Worm (Caenorhabditis elegans): ENCODE measurements around the gene C34C12.8.

The C34C12.8 gene

ce11 chrIII:3425438-3425837 lies 34.8 kb upstream of the C34C12.8 start, which contains the start of gene metl-18:
metl-18 (plus strand) TSS chrIII:3425738.
- TF ChIP-seq nhr-10 (tag; optimal IDR thresholded peaks at IDR 0.05) (no peak), elt-3 (tag; optimal IDR thresholded peaks at IDR 0.05) (no peak), lin-13 (GFP tag; optimal IDR thresholded peaks at IDR 0.05) (no peak), ztf-1 (GFP tag; conservative IDR thresholded peaks at IDR 0.05) (no peak), mab-5 (tag; optimal IDR thresholded peaks at IDR 0.05) (no peak), nhr-25 (tag; optimal IDR thresholded peaks at IDR 0.05) (no peak), sem-4 (tag; optimal IDR thresholded peaks at IDR 0.05) (no peak), aly-2 (tag; optimal IDR thresholded peaks at IDR 0.05) (no peak), sma-3 (GFP tag; optimal IDR thresholded peaks at IDR 0.05) (no peak), nhr-129 (tag; optimal IDR thresholded peaks at IDR 0.05) (no peak), nhr-77 (tag; optimal IDR thresholded peaks at IDR 0.05) (no peak), fos-1 (tag; optimal IDR thresholded peaks at IDR 0.05) (no peak), sma-9 (GFP tag; optimal IDR thresholded peaks at IDR 0.05) (no peak), sma-9 (tag; optimal IDR thresholded peaks at IDR 0.05) (no peak), unc-55 (GFP tag; optimal IDR thresholded peaks at IDR 0.05) (no peak), mbf-1 (tag; optimal IDR thresholded peaks at IDR 0.05) (no peak), nhr-12 (tag; optimal IDR thresholded peaks at IDR 0.05) (no peak), R02D3.7 (tag; optimal IDR thresholded peaks at IDR 0.05) (no peak), ztf-11 (tag; optimal IDR thresholded peaks at IDR 0.05) (no peak)

ce11 chrIII:3426741-3427140 lies 33.5 kb upstream of the C34C12.8 start:
- TF ChIP-seq lin-11 (tag; optimal IDR thresholded peaks at IDR 0.05) (no peak), ceh-16 (tag; optimal IDR thresholded peaks at IDR 0.05) (no peak), nhr-25 (tag; optimal IDR thresholded peaks at IDR 0.05) (no peak), ztf-1 (GFP tag; conservative IDR thresholded peaks at IDR 0.05) (no peak), mab-5 (tag; optimal IDR thresholded peaks at IDR 0.05) (no peak), nhr-77 (tag; optimal IDR thresholded peaks at IDR 0.05) (no peak), F13H6.1 (tag; optimal IDR thresholded peaks at IDR 0.05) (no peak), snpc-4 (tag; optimal IDR thresholded peaks at IDR 0.05) (no peak), elt-3 (tag; optimal IDR thresholded peaks at IDR 0.05) (no peak), ztf-4 (tag; optimal IDR thresholded peaks at IDR 0.05) (no peak)

ce11 chrIII:3428574-3428973 lies 31.6 kb upstream of the C34C12.8 start:
- TF ChIP-seq alr-1 (tag; optimal IDR thresholded peaks at IDR 0.05) (no peak), mbf-1 (tag; optimal IDR thresholded peaks at IDR 0.05) (no peak), zag-1 (tag; optimal IDR thresholded peaks at IDR 0.05) (no peak), crh-2 (tag; optimal IDR thresholded peaks at IDR 0.05) (no peak)

- no peak for TF ChIP-seq dmd-4 (tag; optimal IDR thresholded peaks at IDR 0.05)
These were observed 30.4 kb upstream of the C34C12.8 start for ce11 chrIII:3429761-3430160.

ce11 chrIII:3430667-3431066 lies 29.5 kb upstream of the C34C12.8 start:
- TF ChIP-seq unc-62 (GFP tag; optimal IDR thresholded peaks at IDR 0.05): no peak
- TF ChIP-seq ama-1 (optimal IDR thresholded peaks at IDR 0.05): no peak
- no peak for TF ChIP-seq nhr-12 (tag; optimal IDR thresholded peaks at IDR 0.05)
- TF ChIP-seq crh-2 (tag; optimal IDR thresholded peaks at IDR 0.05): no peak
- TF ChIP-seq nhr-237 (tag; optimal IDR thresholded peaks at IDR 0.05): no peak
- TF ChIP-seq sma-9 (GFP tag; optimal IDR thresholded peaks at IDR 0.05): no peak
- TF ChIP-seq sma-9 (tag; optimal IDR thresholded peaks at IDR 0.05): no peak
- TF ChIP-seq blmp-1 (tag; optimal IDR thresholded peaks at IDR 0.05; ENCODE audit: insufficient read depth): no peak
- no peak for TF ChIP-seq ZK546.5 (tag; optimal IDR thresholded peaks at IDR 0.05)
- TF ChIP-seq mbf-1 (tag; optimal IDR thresholded peaks at IDR 0.05): no peak
- no peak for TF ChIP-seq unc-39 (tag; optimal IDR thresholded peaks at IDR 0.05)
- TF ChIP-seq ceh-16 (tag; optimal IDR thresholded peaks at IDR 0.05): no peak
- no peak for TF ChIP-seq Y55F3AM.14 (GFP tag; optimal IDR thresholded peaks at IDR 0.05)
- no peak for TF ChIP-seq nhr-21 (tag; optimal IDR thresholded peaks at IDR 0.05)
- TF ChIP-seq sem-4 (tag; optimal IDR thresholded peaks at IDR 0.05): no peak
- no peak for TF ChIP-seq elt-1 (tag; optimal IDR thresholded peaks at IDR 0.05)

All from whole organism, L2 larva.